Fruit fly (Drosophila melanogaster): ENCODE data around the gene CG44142.

CG44142 gene

DNA sequence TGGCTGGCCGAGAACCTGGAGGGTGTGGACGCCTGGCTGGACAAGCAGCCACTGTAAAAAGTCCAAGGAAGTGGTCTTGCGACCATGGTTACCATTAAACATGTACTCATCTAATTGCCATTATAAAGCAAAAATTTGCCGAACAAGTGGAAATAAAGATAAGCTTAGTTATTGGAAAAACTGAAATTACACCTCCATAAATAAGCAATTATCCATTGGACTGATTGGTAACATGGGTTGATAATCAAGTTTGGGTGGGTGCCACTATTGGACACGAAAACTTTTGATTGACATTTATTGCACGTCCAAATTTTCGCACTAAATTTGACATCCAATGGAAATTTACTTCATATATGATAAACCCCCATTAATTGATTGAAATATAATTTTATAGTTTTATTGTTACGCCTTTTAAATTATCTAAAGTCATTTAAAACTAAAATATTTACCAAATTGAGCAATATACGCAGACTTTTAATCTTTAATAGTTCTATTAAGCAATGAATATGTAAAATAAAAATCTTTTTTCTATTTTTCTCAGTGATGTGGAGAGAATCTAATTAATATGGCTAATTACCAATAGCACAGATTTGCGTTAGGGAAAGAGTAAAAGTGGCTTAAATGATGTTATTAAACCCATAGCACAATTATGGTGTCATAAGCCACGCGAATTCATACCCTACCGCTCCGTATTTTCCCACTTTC lies 14.7 kb downstream of the CG44142 start, which contains the start of gene CG8774:
Gene CG8774 (plus strand): TSS at position 655 of the 705 bp plus-strand sequence.
- TF ChIP-seq CTCF (optimal IDR thresholded peaks at IDR 0.05) (no peak), CG8478 (optimal IDR thresholded peaks at IDR 0.05) (no peak)

dm6 chr3R:13294461-13294860 lies 18.5 kb downstream of the CG44142 start, which contains the start of gene CG8773:
TSS of gene CG8773 (plus strand) at chr3R:13294748.
- TF ChIP-seq CTCF (optimal IDR thresholded peaks at IDR 0.05), result no peak
- TF ChIP-seq CG8478 (optimal IDR thresholded peaks at IDR 0.05), result no peak

DNA sequence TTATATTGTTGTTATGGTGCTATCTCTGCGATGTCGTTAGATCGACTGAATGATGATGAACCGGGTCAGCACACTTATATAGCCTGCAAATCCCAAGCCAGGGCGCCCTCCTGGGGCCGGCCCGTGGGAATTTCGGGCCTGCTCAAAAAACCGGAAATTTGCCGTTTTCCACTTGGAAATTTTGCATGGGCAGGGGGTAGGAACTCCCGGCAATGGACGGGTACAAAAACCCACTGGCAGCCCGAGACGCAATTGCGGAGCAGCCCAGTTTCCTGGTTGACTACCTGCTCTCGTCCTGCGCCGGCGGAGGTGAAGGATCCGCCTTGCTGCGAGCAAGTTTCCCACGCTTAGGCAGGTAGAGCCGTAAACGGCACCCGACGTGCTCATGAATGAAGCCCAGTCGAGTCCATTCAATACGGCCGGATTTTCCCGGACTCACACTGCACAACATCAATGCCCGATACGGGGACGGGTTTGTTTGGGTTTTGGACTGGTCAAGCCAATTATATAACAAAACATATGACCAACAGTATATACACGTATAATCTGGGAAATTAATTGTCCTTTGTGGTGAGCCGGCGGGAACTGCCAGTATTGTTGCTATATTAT lies 19.7 kb downstream of the CG44142 start, which contains the start of gene wntD:
Gene wntD (minus strand): TSS at position 51 of the 609 bp plus-strand sequence.
- TF ChIP-seq CG8478 (optimal IDR thresholded peaks at IDR 0.05) (no peak), CTCF (optimal IDR thresholded peaks at IDR 0.05) (no peak)

dm6 chr3R:13290329-13290728 lies 22.7 kb downstream of the CG44142 start, which contains the start of gene Osi22:
TSS of gene Osi22 (plus strand) at chr3R:13290629.
- no peak for TF ChIP-seq CTCF (optimal IDR thresholded peaks at IDR 0.05)
- TF ChIP-seq CG8478 (optimal IDR thresholded peaks at IDR 0.05), result no peak

DNA sequence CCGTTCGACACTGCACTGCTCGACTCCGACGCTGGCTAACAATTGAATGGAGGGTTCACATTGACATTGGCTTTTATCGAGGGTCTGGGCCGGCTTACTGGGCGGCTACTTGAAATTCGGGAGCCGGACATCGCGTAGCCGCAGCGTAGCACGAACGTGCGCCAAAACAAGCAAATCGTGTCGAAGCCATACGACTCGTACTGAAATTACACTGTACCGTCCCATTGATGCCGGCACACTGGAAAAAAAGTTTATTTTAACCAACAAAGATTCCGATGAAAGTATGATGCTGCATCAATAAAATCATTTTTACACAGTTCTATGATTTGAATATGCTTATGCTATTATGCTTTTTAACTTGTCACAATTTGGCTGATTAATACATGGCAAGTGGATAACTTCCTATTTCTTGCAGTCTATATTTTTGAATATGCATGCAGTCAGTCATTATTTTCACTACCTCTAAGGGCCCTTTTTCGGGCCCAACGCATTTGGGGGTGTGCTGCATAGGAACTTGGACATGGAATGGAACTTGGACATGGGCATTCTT lies 24.1 kb downstream of the CG44142 start, which contains the start of gene apn:
Gene apn (minus strand): TSS at position 51 of the 550 bp plus-strand sequence.
- TF ChIP-seq CTCF (optimal IDR thresholded peaks at IDR 0.05) (no peak), CG8478 (optimal IDR thresholded peaks at IDR 0.05) (no peak)

- TF ChIP-seq CG8478 (optimal IDR thresholded peaks at IDR 0.05), result no peak
- no peak for TF ChIP-seq CTCF (optimal IDR thresholded peaks at IDR 0.05)
Observed at dm6 chr3R:13286118-13286579, 26.8 kb downstream of the CG44142 start, which contains the start of gene CG15888. TSS of gene CG15888 (minus strand) at chr3R:13286529.

- no peak for TF ChIP-seq CG8478 (optimal IDR thresholded peaks at IDR 0.05)
- no peak for TF ChIP-seq CTCF (optimal IDR thresholded peaks at IDR 0.05)
Observed at dm6 chr3R:13285110-13285509, 27.9 kb downstream of the CG44142 start.

dm6 chr3R:13279419-13279818 lies 33.6 kb downstream of the CG44142 start, which contains the start of gene CG8630:
TSS of gene CG8630 (plus strand) at chr3R:13279721.
- TF ChIP-seq CG8478 (optimal IDR thresholded peaks at IDR 0.05), result no peak
- no peak for TF ChIP-seq CTCF (optimal IDR thresholded peaks at IDR 0.05)

DNA sequence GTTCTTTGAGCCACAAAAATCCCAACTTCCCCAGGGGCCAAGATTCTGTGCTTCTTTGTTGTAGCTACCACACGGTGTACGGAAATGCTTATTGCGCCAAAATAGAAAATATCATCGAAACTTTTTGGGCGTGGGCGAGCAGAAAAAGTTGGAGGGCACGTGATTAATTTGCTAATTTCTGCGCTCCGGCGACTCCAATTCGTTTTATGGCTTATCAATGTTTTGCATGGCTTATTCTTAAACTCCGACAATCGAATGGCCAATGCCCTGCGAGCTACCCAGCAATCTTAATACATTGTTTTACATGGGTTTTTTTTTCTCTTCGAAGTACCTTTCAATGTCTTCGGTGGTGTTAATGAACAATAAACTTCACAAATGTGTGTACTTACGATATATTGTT lies 37.5 kb downstream of the CG44142 start:
- TF ChIP-seq CTCF (optimal IDR thresholded peaks at IDR 0.05), result no peak
- TF ChIP-seq CG8478 (optimal IDR thresholded peaks at IDR 0.05), result no peak

DNA sequence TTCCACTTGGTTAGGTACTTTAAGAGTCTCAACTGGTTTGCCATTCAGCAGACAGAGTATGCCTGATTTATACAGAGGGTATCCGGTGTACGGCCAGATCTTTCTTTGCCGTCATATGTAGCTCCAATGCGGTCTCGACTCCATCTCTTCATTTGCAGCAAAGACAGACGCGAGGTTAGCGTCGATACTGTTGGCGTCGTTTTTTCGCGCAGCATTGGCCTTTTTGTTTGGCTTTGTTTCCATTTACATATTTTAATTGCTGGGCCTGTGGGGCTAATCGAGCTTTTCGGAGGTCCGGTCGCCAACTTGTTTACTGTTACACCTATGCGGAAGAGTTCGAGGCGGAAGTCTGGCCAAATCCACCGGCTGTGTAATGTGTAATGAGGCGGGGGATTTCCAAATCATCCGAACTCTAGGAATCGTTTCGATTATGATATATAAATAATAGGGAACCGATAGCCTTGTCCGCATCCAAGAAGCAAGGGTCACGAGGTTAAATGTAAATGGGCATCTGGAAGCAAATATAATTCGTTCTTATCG lies 38.7 kb downstream of the CG44142 start:
- TF ChIP-seq CTCF (optimal IDR thresholded peaks at IDR 0.05), result no peak
- TF ChIP-seq CG8478 (optimal IDR thresholded peaks at IDR 0.05), result no peak

dm6 chr3R:13273462-13273861 lies 39.5 kb downstream of the CG44142 start:
- TF ChIP-seq CTCF (optimal IDR thresholded peaks at IDR 0.05) (no peak), CG8478 (optimal IDR thresholded peaks at IDR 0.05) (no peak)

DNA sequence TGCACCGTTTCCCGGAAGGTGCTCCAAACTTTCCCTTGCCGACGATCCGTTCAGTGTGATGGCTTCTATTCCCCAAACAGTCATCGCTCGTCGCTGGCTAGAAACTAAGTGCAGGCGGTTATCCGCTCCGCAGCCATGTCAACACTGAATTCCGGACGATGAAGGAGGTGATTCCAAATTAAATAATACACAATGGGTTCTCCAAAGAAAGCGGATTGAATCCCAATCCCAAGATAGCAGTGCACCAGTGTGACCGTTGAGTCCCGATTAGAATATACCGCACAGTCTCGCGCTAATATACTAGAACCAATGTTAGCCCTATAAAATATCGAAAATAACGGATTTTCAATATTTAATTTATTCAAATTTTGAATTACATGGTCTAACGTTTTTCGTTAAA lies 41.2 kb downstream of the CG44142 start, which contains the start of gene TBC1D5:
Gene TBC1D5 (minus strand): TSS at position 254 of the 400 bp plus-strand sequence.
- TF ChIP-seq CTCF (optimal IDR thresholded peaks at IDR 0.05) (no peak), CG8478 (optimal IDR thresholded peaks at IDR 0.05) (no peak)

- TF ChIP-seq CG8478 (optimal IDR thresholded peaks at IDR 0.05) (no peak), CTCF (optimal IDR thresholded peaks at IDR 0.05) (no peak)
Observed at dm6 chr3R:13270648-13271047, 42.3 kb downstream of the CG44142 start.

- no peak for TF ChIP-seq CG8478 (optimal IDR thresholded peaks at IDR 0.05)
Observed at dm6 chr3R:13264061-13264661, 48.8 kb downstream of the CG44142 start, which contains the start of gene Ravus. TSS of gene Ravus (minus strand) at chr3R:13264061.

All from S2 (cell line).